Worm (Caenorhabditis elegans): ENCODE data around the gene mrps-25.

The mrps-25 gene

DNA sequence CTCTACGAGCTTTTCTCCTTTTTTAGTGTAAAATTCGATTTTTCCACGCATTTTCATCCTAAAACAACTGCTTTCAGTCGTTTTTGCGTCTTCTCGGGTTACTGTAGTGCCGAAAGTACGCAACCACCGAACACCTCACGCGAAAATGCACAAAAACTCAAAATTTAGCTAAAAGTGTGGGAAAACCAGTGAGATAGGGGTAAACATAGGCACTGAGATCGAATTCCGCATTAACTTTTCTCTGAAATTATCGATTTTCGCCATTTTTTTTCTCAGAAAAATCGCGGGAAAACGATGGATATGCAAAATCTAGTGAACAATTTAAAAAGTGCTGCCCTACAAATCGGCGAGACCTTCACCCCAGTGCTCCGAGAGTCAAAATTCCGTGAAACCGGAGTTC, 46.5 kb upstream of the mrps-25 start, which contains the start of gene atg-3:
atg-3 (plus strand) TSS at position 301 of the 400 bp plus-strand sequence.
- no peak for TF ChIP-seq xbp-1 (tag; optimal IDR thresholded peaks at IDR 0.05)
- TF ChIP-seq lin-39 (tag; optimal IDR thresholded peaks at IDR 0.05), result no peak
- TF ChIP-seq mep-1 (tag; optimal IDR thresholded peaks at IDR 0.05), result no peak
- TF ChIP-seq lin-14 (GFP tag; optimal IDR thresholded peaks at IDR 0.05), result no peak
- no peak for TF ChIP-seq zag-1 (tag; optimal IDR thresholded peaks at IDR 0.05)

- TF ChIP-seq nhr-19 (GFP tag; conservative IDR thresholded peaks at IDR 0.05) (no peak), sup-37 (GFP tag; optimal IDR thresholded peaks at IDR 0.05) (no peak), dsc-1 (tag; optimal IDR thresholded peaks at IDR 0.05) (no peak)
Measured at ce11 chrIV:1011776-1012175, 44.9 kb upstream of the mrps-25 start.

- no peak for TF ChIP-seq ces-1 (GFP tag; optimal IDR thresholded peaks at IDR 0.05)
- TF ChIP-seq dpl-1 (GFP tag; optimal IDR thresholded peaks at IDR 0.05), result peak; percentile 75 to 85 (median 80)
- no peak for TF ChIP-seq unc-62 (GFP tag; optimal IDR thresholded peaks at IDR 0.05)
- peak; percentile 95 for TF ChIP-seq isw-1 (GFP tag; IDR thresholded peaks at IDR 0.05)
- TF ChIP-seq tlp-1 (tag; optimal IDR thresholded peaks at IDR 0.05), result no peak
- no peak for TF ChIP-seq ceh-90 (tag; optimal IDR thresholded peaks at IDR 0.05)
- no peak for TF ChIP-seq egl-27 (tag; optimal IDR thresholded peaks at IDR 0.05)
- peak in 1 of 2 experiments; percentile 78 for TF ChIP-seq mdl-1 (tag; optimal IDR thresholded peaks at IDR 0.05)
- peak; percentile 88 to 96 (median 91) for TF ChIP-seq ceh-82 (tag; optimal IDR thresholded peaks at IDR 0.05)
- peak; percentile 92 for TF ChIP-seq nhr-47 (tag; optimal IDR thresholded peaks at IDR 0.05)
- TF ChIP-seq ceh-88 (GFP tag; IDR thresholded peaks at IDR 0.05), result peak; percentile 40; the same call in 1 of the 2 replicates
- no peak for TF ChIP-seq unc-30 (tag; optimal IDR thresholded peaks at IDR 0.05)
- TF ChIP-seq lin-35 (GFP tag; optimal IDR thresholded peaks at IDR 0.05), result peak; percentile 88 to 90
- peak; percentile 90 for TF ChIP-seq lin-13 (GFP tag; optimal IDR thresholded peaks at IDR 0.05)
- no peak for TF ChIP-seq nhr-11 (tag; optimal IDR thresholded peaks at IDR 0.05)
- TF ChIP-seq ztf-11 (tag; optimal IDR thresholded peaks at IDR 0.05), result peak in 1 of 2 experiments; percentile 34
- TF ChIP-seq hlh-17 (GFP tag; optimal IDR thresholded peaks at IDR 0.05; ENCODE audit: borderline replicate concordance), result no peak
- TF ChIP-seq hlh-4 (tag; optimal IDR thresholded peaks at IDR 0.05), result no peak
- TF ChIP-seq snu-23 (GFP tag; optimal IDR thresholded peaks at IDR 0.05), result peak; percentile 93
- TF ChIP-seq lin-14 (GFP tag; optimal IDR thresholded peaks at IDR 0.05), result peak; percentile 88
- peak; percentile 71 for TF ChIP-seq nhr-237 (tag; optimal IDR thresholded peaks at IDR 0.05)
- TF ChIP-seq nhr-84 (tag; optimal IDR thresholded peaks at IDR 0.05), result no peak
- peak; percentile 8 for TF ChIP-seq egl-13 (tag; optimal IDR thresholded peaks at IDR 0.05)
- peak; percentile 94 for TF ChIP-seq unc-130 (tag; optimal IDR thresholded peaks at IDR 0.05)
- no peak for TF ChIP-seq fkh-4 (tag; optimal IDR thresholded peaks at IDR 0.05; ENCODE audit: borderline replicate concordance)
- no peak for TF ChIP-seq elt-2 (tag; optimal IDR thresholded peaks at IDR 0.05)
- no peak for TF ChIP-seq lir-3 (tag; optimal IDR thresholded peaks at IDR 0.05; ENCODE audit: poor library complexity)
- peak; percentile 71 for TF ChIP-seq pax-3 (tag; optimal IDR thresholded peaks at IDR 0.05)
- peak; percentile 88 for TF ChIP-seq skn-1 (tag; optimal IDR thresholded peaks at IDR 0.05)
- peak; percentile 82 for TF ChIP-seq fkh-10 (GFP tag; optimal IDR thresholded peaks at IDR 0.05)
- TF ChIP-seq lsy-2 (tag; optimal IDR thresholded peaks at IDR 0.05), result peak; percentile 91 to 93
- no peak for TF ChIP-seq C34B4.2 (tag; optimal IDR thresholded peaks at IDR 0.05)
- TF ChIP-seq irx-1 (tag; optimal IDR thresholded peaks at IDR 0.05), result peak; percentile 64
- peak; percentile 91 for TF ChIP-seq mep-1 (tag; optimal IDR thresholded peaks at IDR 0.05)
- peak; percentile 69 for TF ChIP-seq fos-1 (tag; optimal IDR thresholded peaks at IDR 0.05)
- TF ChIP-seq jun-1 (tag; optimal IDR thresholded peaks at IDR 0.05), result peak; percentile 81
- TF ChIP-seq ceh-63 (GFP tag; optimal IDR thresholded peaks at IDR 0.05), result no peak
- TF ChIP-seq grh-1 (GFP tag; IDR thresholded peaks at IDR 0.05), result peak; percentile 66
- peak; percentile 80 for TF ChIP-seq dsc-1 (tag; optimal IDR thresholded peaks at IDR 0.05)
- TF ChIP-seq nhr-90 (tag; optimal IDR thresholded peaks at IDR 0.05; ENCODE audit: poor library complexity), result peak; percentile 69
- TF ChIP-seq hpl-2 (GFP tag; optimal IDR thresholded peaks at IDR 0.05), result peak; percentile 49
- no peak for TF ChIP-seq nhr-28 (tag; optimal IDR thresholded peaks at IDR 0.05)
- 0 out of 2 replicates have a peak, but pooled peaks have one; percentile 49 for TF ChIP-seq mab-9 (GFP tag; IDR thresholded peaks at IDR 0.05)
Measured at ce11 chrIV:1012447-1012846, 44.2 kb upstream of the mrps-25 start, which contains the start of gene rbm-39. Gene rbm-39 (plus strand): TSS chrIV:1012624.
